Worm (Caenorhabditis elegans) whole organism, L1 larva: ENCODE measurements around the gene efn-3.

ENCODE experiments used
- C04F5.9 ChIP-seq: sonication (generic microtip); optimal IDR thresholded peaks from 2 replicates; lab custom pipeline; 2016; ENCODE audit warnings: missing genetic modification characterization, missing compliant biosample characterization
- C16A3.4 ChIP-seq: fragments of 150-350 bp; optimal IDR thresholded peaks from 2 replicates; lab custom pipeline; 2014; ENCODE audit warnings: missing biosample characterization, missing genetic modification characterization
- ceh-63 ChIP-seq: fragments of 200-800 bp; sonication (Bioruptor generic); optimal IDR thresholded peaks from 2 replicates; lab custom pipeline; 2018; ENCODE audit warnings: mild to moderate bottlenecking, missing genetic modification characterization, missing compliant biosample characterization
- ceh-82 ChIP-seq, 3 experiments: fragments of 150-350 bp in 1 of 3; sonication (generic microtip) in 2 of 3; optimal IDR thresholded peaks; 2 replicates each; lab custom pipeline; 2014 to 2017; ENCODE audit warnings: missing biosample characterization in 3 of 3, missing genetic modification characterization in 3 of 3
- ceh-88 ChIP-seq: fragments of 200-800 bp; sonication (Bioruptor generic); IDR thresholded peaks from 2 replicates; pipeline ENCODE4 v1.3.6; 2022; ENCODE audit warnings: missing genetic modification characterization, missing compliant biosample characterization
- dsc-1 ChIP-seq: sonication (generic microtip); optimal IDR thresholded peaks from 2 replicates; lab custom pipeline; 2016; ENCODE audit warnings: mild to moderate bottlenecking, missing genetic modification characterization, missing compliant biosample characterization
- efl-1 ChIP-seq, 4 experiments: fragments of 150-350 bp; optimal IDR thresholded peaks in 3 of 4; peaks in 1 of 4; 1 replicate in 1 of 4; 2 replicates in 3 of 4; lab custom pipeline; 2014; ENCODE audit warnings: missing biosample characterization in 2 of 4, missing genetic modification characterization in 2 of 4, missing genetic modification reagents in 2 of 4
- egl-13 ChIP-seq: sonication (generic microtip); optimal IDR thresholded peaks from 2 replicates; lab custom pipeline; 2016; ENCODE audit warnings: missing genotype, missing genetic modification reagents, missing genetic modification characterization, missing compliant biosample characterization
- elt-2 ChIP-seq: sonication (generic microtip); optimal IDR thresholded peaks from 2 replicates; lab custom pipeline; 2016; ENCODE audit warnings: missing genetic modification characterization, mild to moderate bottlenecking, inconsistent platforms, missing compliant biosample characterization, missing genetic modification reagents
- fkh-10 ChIP-seq: sonication (generic microtip); optimal IDR thresholded peaks from 2 replicates; lab custom pipeline; 2017; ENCODE audit warnings: missing biosample characterization, missing genetic modification reagents, missing genetic modification characterization
- fkh-8 ChIP-seq: sonication (generic microtip); optimal IDR thresholded peaks from 2 replicates; lab custom pipeline; 2016; ENCODE audit warnings: mild to moderate bottlenecking, missing genetic modification characterization, missing compliant biosample characterization
- isw-1 ChIP-seq: fragments of 200-800 bp; sonication (Bioruptor generic); IDR thresholded peaks from 2 replicates; pipeline ENCODE4 v1.3.6; 2022; ENCODE audit warnings: missing genetic modification characterization, missing compliant biosample characterization
- lin-13 ChIP-seq: fragments of 150-350 bp; optimal IDR thresholded peaks from 2 replicates; lab custom pipeline; 2014; ENCODE audit warnings: missing biosample characterization, missing genetic modification reagents, missing genetic modification characterization
- lin-14 ChIP-seq: fragments of 200-800 bp; sonication (Bioruptor generic); optimal IDR thresholded peaks from 2 replicates; lab custom pipeline; 2018; ENCODE audit warnings: mild to moderate bottlenecking, missing genetic modification characterization, moderate library complexity, missing compliant biosample characterization
- lin-15B ChIP-seq: fragments of 150-350 bp; sonication (generic microtip); optimal IDR thresholded peaks from 3 replicates; lab custom pipeline; 2014; ENCODE audit warnings: missing biosample characterization, missing genetic modification characterization
- lin-35 ChIP-seq, 2 experiments: fragments of 150-350 bp; optimal IDR thresholded peaks; 2 replicates each; lab custom pipeline; 2014; ENCODE audit warnings: missing biosample characterization in 2 of 2, missing genetic modification characterization in 2 of 2, missing genetic modification reagents in 2 of 2
- lir-3 ChIP-seq: sonication (generic microtip); optimal IDR thresholded peaks from 2 replicates; lab custom pipeline; 2016; ENCODE audit warnings: mild to moderate bottlenecking, missing genetic modification characterization, moderate library complexity, missing compliant biosample characterization; ENCODE audit not compliant: poor library complexity
- lsy-2 ChIP-seq, 2 experiments: fragments of 150-350 bp; optimal IDR thresholded peaks; 2 replicates each; lab custom pipeline; 2014; ENCODE audit warnings: missing biosample characterization in 2 of 2, missing genetic modification characterization in 2 of 2
- mep-1 ChIP-seq: fragments of 150-350 bp; optimal IDR thresholded peaks from 2 replicates; lab custom pipeline; 2014; ENCODE audit warnings: missing biosample characterization, missing genetic modification characterization
- nhr-19 ChIP-seq: fragments of 200-800 bp; sonication (Bioruptor generic); conservative IDR thresholded peaks from 2 replicates; pipeline ENCODE4 v1.3.6; 2022; ENCODE audit warnings: missing genetic modification characterization, missing compliant biosample characterization
- nhr-237 ChIP-seq: fragments of 150-350 bp; optimal IDR thresholded peaks from 2 replicates; lab custom pipeline; 2014; ENCODE audit warnings: missing biosample characterization, missing genetic modification characterization
- nhr-28 ChIP-seq: fragments of 150-350 bp; optimal IDR thresholded peaks from 2 replicates; lab custom pipeline; 2014; ENCODE audit warnings: missing biosample characterization, missing genetic modification characterization
- nhr-47 ChIP-seq: sonication (generic microtip); optimal IDR thresholded peaks from 2 replicates; lab custom pipeline; 2016; ENCODE audit warnings: mild to moderate bottlenecking, missing genetic modification characterization, moderate library complexity, missing compliant biosample characterization
- nhr-71 ChIP-seq: sonication (generic microtip); optimal IDR thresholded peaks from 2 replicates; lab custom pipeline; 2016; ENCODE audit warnings: mild to moderate bottlenecking, missing genetic modification characterization, moderate library complexity, missing compliant biosample characterization
- nhr-76 ChIP-seq: sonication (generic microtip); optimal IDR thresholded peaks from 2 replicates; lab custom pipeline; 2017; ENCODE audit warnings: missing biosample characterization, missing genetic modification characterization
- nhr-85 ChIP-seq: sonication (generic microtip); peaks from one replicate; lab custom pipeline; 2016; ENCODE audit warnings: missing genetic modification characterization, inconsistent platforms, missing compliant biosample characterization
- nhr-90 ChIP-seq: sonication (generic microtip); optimal IDR thresholded peaks from 2 replicates; lab custom pipeline; 2016; ENCODE audit warnings: mild to moderate bottlenecking, missing genetic modification characterization, missing compliant biosample characterization; ENCODE audit not compliant: poor library complexity
- pqm-1 ChIP-seq: sonication (generic microtip); optimal IDR thresholded peaks from 3 replicates; lab custom pipeline; 2017; ENCODE audit warnings: missing biosample characterization, missing genetic modification characterization
- skn-1 ChIP-seq: fragments of 150-350 bp; optimal IDR thresholded peaks from 2 replicates; lab custom pipeline; 2014; ENCODE audit warnings: missing biosample characterization, missing genetic modification characterization
- snu-23 ChIP-seq: sonication (generic microtip); optimal IDR thresholded peaks from 2 replicates; lab custom pipeline; 2016; ENCODE audit warnings: missing genetic modification characterization, missing compliant biosample characterization
- sox-4 ChIP-seq: sonication (generic microtip); optimal IDR thresholded peaks from 2 replicates; lab custom pipeline; 2016; ENCODE audit warnings: missing genetic modification characterization, missing compliant biosample characterization
- swsn-7 ChIP-seq: sonication (generic microtip); optimal IDR thresholded peaks from 2 replicates; lab custom pipeline; 2016; ENCODE audit warnings: missing genetic modification characterization, missing compliant biosample characterization
- tbx-2 ChIP-seq: sonication (generic microtip); optimal IDR thresholded peaks from 2 replicates; lab custom pipeline; 2016; ENCODE audit warnings: missing genetic modification characterization, missing compliant biosample characterization
- unc-62 ChIP-seq: fragments of 150-350 bp; optimal IDR thresholded peaks from 2 replicates; lab custom pipeline; 2014; ENCODE audit warnings: missing biosample characterization, missing genetic modification reagents, missing genetic modification characterization
- unc-86 ChIP-seq: sonication (generic microtip); optimal IDR thresholded peaks from 2 replicates; lab custom pipeline; 2016; ENCODE audit warnings: missing genetic modification characterization, missing compliant biosample characterization
- xbp-1 ChIP-seq: sonication (generic microtip); optimal IDR thresholded peaks from 2 replicates; lab custom pipeline; 2016; ENCODE audit warnings: missing genetic modification characterization, missing compliant biosample characterization
- zip-4 ChIP-seq: fragments of 200-800 bp; sonication (Bioruptor generic); optimal IDR thresholded peaks from 2 replicates; lab custom pipeline; 2018; ENCODE audit warnings: mild to moderate bottlenecking, missing genetic modification characterization, moderate library complexity, missing compliant biosample characterization

The efn-3 gene

DNA sequence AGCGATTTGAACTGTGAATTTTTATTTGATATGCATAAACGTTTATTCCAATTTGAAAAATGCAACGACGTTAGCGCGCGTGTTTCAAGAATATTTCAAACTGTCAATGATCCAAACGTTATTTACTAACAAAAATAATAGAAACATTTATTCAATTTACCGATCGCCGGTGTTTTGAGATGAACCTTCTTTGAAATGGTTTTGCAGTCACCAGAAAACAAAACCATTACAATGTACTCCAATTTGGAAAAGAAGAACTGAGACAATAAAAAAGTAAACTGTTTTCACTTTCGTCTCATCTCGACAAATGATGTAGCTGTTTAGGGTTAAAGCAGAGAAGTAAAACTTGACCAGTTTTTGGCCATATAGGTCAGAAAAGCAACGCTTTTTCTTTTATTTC is 30.0 kb upstream of the efn-3 start, which contains the start of gene H06A10.1:
H06A10.1 (plus strand) TSS at position 301 of the 400 bp plus-strand sequence.
- TF ChIP-seq nhr-90 (tag; lab: Kevin White, UChicago) (no peak), dsc-1 (tag; lab: Kevin White, UChicago) (no peak), sox-4 (tag; lab: Kevin White, UChicago) (no peak), C16A3.4 (tag; lab: Kevin White, UChicago) (no peak), unc-62 (no peak), elt-2 (tag; lab: Kevin White, UChicago) (no peak), fkh-8 (tag; lab: Kevin White, UChicago) (no peak), pqm-1 (tag; lab: Kevin White, UChicago) (no peak), nhr-76 (tag; lab: Kevin White, UChicago) (no peak), nhr-85 (tag; lab: Kevin White, UChicago) (no peak)
- TF ChIP-seq, all 84 proteins: peak for 0

DNA sequence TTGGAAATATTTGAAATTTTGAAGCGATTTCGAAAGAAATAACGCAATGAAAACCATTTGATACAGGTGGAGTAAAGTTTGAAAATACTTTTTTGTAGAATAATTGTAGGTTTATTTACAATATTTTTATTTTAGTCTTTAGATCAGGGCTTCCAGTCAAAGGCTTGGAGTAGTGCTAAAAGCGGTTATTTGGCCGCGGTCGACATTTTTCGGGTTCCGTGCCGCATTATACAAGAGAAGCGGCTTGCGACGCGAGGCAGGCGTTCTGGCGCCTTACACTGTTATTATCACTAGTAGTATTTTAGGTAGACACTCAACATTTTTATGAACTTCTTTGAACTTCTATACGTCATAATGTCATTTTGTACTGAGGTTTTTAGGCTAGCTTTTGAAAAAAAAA is 29.2 kb upstream of the efn-3 start:
- TF ChIP-seq nhr-19 (GFP tag; lab: Robert Waterston, UW) (no peak), lin-13 (no peak)

DNA sequence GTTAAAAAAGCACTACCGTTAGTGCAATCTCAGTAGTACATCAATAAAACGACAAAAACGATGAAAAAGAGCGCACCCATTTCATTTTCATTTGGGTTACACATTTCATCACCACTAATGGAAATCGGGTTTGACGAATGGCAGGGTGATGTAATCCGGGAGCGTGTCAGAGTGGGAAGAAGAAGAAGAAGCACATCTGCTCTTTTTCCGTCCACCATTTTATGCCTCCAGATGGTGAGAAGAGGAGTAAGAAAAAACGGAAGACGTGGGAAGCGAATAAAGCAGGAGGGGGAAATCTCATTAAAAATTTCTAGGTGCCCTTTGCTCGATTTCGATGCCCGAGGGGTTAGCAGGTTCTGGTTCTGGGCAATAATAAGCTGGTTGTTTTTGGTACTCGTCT is 28.8 kb upstream of the efn-3 start:
- TF ChIP-seq C04F5.9 (no peak), lin-14 (GFP tag; lab: Kevin White, UChicago) (peak; percentile 33), ceh-63 (peak; percentile 56), ceh-82 (tag; optimal IDR thresholded peaks at IDR 0.05; lab: Kevin White, UChicago) (peak in 1 of 3 experiments; percentile 26), lir-3 (tag; lab: Kevin White, UChicago) (no peak)

DNA sequence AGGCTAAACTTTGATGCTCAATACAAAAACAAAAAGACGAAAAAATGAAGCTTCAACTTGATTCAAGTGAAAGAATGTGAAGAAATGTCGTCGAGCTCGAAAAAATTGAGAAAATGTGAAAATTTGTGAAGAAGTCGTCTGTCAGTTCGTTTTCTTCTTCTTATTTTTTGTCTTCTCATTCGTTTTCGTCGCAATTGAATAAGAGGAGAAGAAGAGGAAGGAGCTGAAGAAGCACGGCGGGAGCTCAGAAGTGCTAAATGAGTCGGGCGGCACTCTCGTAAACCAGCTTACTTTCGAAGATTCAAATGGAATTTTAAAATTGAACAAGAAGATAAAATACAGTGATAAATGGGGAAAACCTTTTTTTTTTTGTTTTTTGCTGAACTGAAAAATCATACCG is 27.9 kb upstream of the efn-3 start:
- peak; percentile 70 for TF ChIP-seq fkh-10
- TF ChIP-seq lin-14 (GFP tag; lab: Kevin White, UChicago), result peak; percentile 5
- no peak for TF ChIP-seq skn-1 (tag; lab: Kevin White, UChicago)
- TF ChIP-seq, all 84 proteins: peak for 2

DNA sequence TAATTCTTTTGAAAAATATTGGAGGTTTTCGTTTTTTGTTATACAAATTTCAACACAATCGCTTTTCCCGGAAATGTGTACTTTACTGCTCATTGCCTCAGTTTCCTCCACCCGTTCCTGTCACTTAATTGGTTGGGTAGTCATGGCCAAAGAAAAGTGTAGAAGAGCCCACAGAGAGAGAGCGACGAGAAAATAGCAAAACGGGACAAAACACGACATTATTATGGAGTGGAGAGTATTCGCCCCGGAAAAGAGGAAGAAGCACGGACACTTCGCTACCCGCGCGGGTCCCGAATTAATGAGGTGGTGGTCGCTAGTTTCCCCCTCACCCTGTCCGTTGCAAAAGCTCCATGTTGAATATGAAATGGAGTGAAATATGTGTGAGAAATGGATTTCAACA is 26.6 kb upstream of the efn-3 start:
- TF ChIP-seq lin-14 (GFP tag; lab: Kevin White, UChicago) (peak; percentile 35), fkh-8 (tag; lab: Kevin White, UChicago) (peak; percentile 21), lin-35 (GFP tag; optimal IDR thresholded peaks at IDR 0.05; lab: Kevin White, UChicago) (no peak), zip-4 (GFP tag; lab: Kevin White, UChicago) (no peak)

DNA sequence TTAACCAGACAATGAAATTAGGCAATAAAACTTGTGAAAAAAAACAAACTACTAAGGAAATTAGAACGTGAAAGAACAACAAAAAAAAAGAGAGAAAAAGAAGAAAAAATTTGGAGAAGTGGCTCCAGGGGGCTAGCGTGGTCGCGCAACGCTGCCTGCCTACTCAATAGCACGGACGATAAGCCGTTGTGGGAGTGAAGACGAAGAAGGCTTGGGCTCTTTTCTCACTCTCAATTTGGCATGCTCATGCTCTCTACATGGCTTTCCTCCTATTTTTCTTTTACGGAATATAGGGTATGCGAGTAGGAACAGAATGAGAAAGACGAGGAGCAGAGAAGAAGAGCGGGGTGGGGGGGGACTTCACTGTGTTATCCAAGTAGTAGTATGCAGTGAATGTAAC is 25.0 kb upstream of the efn-3 start:
- TF ChIP-seq tbx-2, result peak; percentile 28
- no peak for TF ChIP-seq ceh-88
- peak; percentile 9 to 51 for TF ChIP-seq lsy-2 (tag; optimal IDR thresholded peaks at IDR 0.05; lab: Kevin White, UChicago)
- peak in 1 of 2 experiments; percentile 5 for TF ChIP-seq lin-35 (GFP tag; optimal IDR thresholded peaks at IDR 0.05; lab: Kevin White, UChicago)
- peak; percentile 30 for TF ChIP-seq isw-1
- TF ChIP-seq nhr-47 (tag; lab: Kevin White, UChicago), result peak; percentile 51
- peak; percentile 33 for TF ChIP-seq unc-86 (tag; lab: Kevin White, UChicago)
- peak; percentile 44 for TF ChIP-seq fkh-10
- no peak for TF ChIP-seq efl-1 (optimal IDR thresholded peaks at IDR 0.05; lab: Kevin White, UChicago)
- no peak for TF ChIP-seq efl-1 (GFP tag; optimal IDR thresholded peaks at IDR 0.05 in 1 of 2; lab: Kevin White, UChicago)
- peak; percentile 18 for TF ChIP-seq snu-23
- TF ChIP-seq mep-1, result peak; percentile 23
- TF ChIP-seq dsc-1 (tag; lab: Kevin White, UChicago), result peak; percentile 7
- TF ChIP-seq lin-14 (GFP tag; lab: Kevin White, UChicago), result peak; percentile 86
- TF ChIP-seq unc-62, result no peak
- peak in 2 of 3 experiments; percentile 54 to 75 for TF ChIP-seq ceh-82 (tag; optimal IDR thresholded peaks at IDR 0.05; lab: Kevin White, UChicago)
- peak; percentile 52 for TF ChIP-seq swsn-7 (tag; lab: Kevin White, UChicago)
- TF ChIP-seq nhr-237, result no peak
- peak; percentile 33 for TF ChIP-seq xbp-1
- peak; percentile 66 for TF ChIP-seq fkh-8 (tag; lab: Kevin White, UChicago)
- TF ChIP-seq egl-13 (tag; lab: Kevin White, UChicago), result peak; percentile 22
- TF ChIP-seq lin-15B (tag; lab: Kevin White, UChicago), result peak; percentile 9
- TF ChIP-seq nhr-71 (tag; lab: Kevin White, UChicago), result peak; percentile 46
- no peak for TF ChIP-seq nhr-28 (tag; lab: Kevin White, UChicago)
- TF ChIP-seq, all 84 proteins: peak for 18
